Worm (Caenorhabditis elegans) whole organism, L4/young adult: ENCODE results near the gene T25B6.4.

Experiments
- W03F9.2 ChIP-seq: fragments of 150-350 bp; optimal IDR thresholded peaks from 2 replicates; lab custom pipeline; 2014; ENCODE audit warnings: missing biosample characterization, missing genetic modification characterization
- dao-5 ChIP-seq: sonication (generic microtip); optimal IDR thresholded peaks from 2 replicates; lab custom pipeline; 2016; ENCODE audit warnings: missing genotype, missing genetic modification characterization, moderate library complexity, missing compliant biosample characterization
- him-1 ChIP-seq: sonication (generic microtip); optimal IDR thresholded peaks from 2 replicates; lab custom pipeline; 2016; ENCODE audit warnings: missing genotype, missing genetic modification reagents, missing genetic modification characterization, missing compliant biosample characterization

Gene T25B6.4

DNA sequence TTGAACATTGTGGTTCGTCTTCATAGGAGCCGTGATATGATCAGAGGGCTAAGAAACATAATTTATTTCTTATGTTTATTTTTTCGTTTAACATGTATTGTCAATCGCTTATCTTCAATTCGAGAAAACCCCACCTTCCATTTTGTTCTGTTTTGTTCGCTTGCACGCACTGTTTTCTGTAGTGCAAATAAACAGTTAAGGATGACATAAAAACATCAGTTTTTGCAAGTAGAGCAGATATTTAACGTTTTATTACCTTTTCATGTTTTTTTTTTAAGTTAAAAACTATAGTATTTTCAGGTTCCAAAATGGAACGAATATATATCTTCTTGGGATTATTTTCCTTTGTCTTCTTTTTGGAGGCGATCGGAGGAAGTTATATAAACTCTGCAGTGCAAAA lies 41.8 kb downstream of the T25B6.4 start, which contains the start of gene F47E1.2:
Gene F47E1.2 (plus strand): TSS at position 301 of the 400 bp plus-strand sequence.
- TF ChIP-seq W03F9.2 (tag; lab: Kevin White, UChicago) (no peak), him-1 (no peak), dao-5 (no peak)

DNA sequence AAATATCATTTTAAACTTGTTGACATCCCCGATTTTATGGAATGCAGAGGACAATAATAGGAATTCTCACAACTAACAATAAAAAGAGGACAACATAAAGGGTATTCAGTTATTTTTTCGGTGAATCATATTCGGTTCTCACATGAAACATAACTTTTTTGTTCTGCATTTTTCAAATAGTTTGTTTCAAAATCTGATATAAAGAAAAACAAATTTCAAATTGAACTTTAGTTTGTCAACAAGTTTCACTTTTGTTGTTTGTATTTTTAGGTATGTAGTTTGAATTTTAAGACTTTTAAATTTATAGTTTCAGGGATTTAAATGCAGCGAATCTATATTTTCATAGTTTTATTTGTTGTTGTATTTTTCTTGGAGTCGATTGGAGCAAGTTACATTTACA lies 47.0 kb downstream of the T25B6.4 start, which contains the start of gene F47E1.4:
Gene F47E1.4 (plus strand): TSS at position 301 of the 400 bp plus-strand sequence.
- TF ChIP-seq him-1 (no peak), W03F9.2 (tag; lab: Kevin White, UChicago) (no peak), dao-5 (no peak)

DNA sequence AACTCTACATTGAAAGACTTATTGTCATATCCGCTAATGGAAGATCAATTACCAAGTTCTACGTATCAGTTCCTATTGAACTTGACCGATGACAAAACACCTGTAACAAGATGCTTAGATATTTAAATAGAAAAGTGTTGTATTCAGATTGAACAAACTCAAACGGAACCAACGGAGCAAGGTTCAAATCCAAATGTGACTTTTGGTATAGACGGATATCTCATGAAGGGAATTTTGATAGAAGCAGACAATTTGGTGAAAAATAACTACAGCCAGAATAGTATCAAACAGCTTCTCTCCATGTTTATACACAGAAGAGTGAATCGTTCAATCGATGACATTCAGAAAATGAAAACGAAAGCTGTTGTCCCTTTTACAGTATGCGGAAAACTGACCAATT lies 47.9 kb downstream of the T25B6.4 start:
- TF ChIP-seq dao-5: no peak
- TF ChIP-seq him-1: no peak
- TF ChIP-seq W03F9.2 (tag; lab: Kevin White, UChicago): no peak
